Fruit fly (Drosophila melanogaster): ENCODE measurements around the gene RpL22.
A peak's percentile ranks its signal among the peaks of the same experiment; 100 is the strongest.

Gene RpL22

DNA sequence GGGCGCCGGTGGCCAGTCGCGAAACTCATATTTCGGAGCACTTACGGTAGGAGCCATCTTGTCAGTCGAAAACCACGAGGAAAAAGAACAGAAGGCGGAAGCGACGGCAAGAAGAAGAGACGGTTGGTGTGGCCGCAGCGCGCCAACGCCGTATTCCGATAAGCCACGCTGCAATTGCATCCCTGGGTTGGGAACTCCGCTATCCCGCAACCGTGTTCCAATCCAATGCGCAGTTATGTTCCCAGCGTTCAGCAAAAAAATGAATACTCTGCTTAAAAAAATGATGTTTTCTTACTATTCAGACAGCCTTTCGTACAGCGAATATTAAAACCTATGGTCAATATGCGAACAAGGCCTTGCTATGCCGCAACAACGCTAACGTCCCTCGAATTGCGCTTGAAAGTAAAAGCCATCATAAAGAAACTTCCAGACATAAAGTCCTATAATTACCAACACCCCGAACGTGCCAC is at the start of gene RpL22:
TSS of gene RpL22 (minus strand) at position 92 of the 470 bp plus-strand sequence.
- peak; percentile 87 for TF ChIP-seq Sp1 (GFP tag; optimal IDR thresholded peaks at IDR 0.05)
- TF ChIP-seq HLH106 (tag; optimal IDR thresholded peaks at IDR 0.05) = peak; percentile 69
- peak; percentile 63 for TF ChIP-seq Jra (GFP tag; optimal IDR thresholded peaks at IDR 0.05)
- peak; percentile 86 for TF ChIP-seq h (GFP tag; optimal IDR thresholded peaks at IDR 0.05)
- TF ChIP-seq br (GFP tag; optimal IDR thresholded peaks at IDR 0.05) = peak; percentile 85
- peak; percentile 81 for TF ChIP-seq fru (GFP tag; optimal IDR thresholded peaks at IDR 0.05)
- TF ChIP-seq Dif (GFP tag; optimal IDR thresholded peaks at IDR 0.05; ENCODE audit: partially characterized antibody) = peak; percentile 12
- TF ChIP-seq Hr83 (GFP tag; optimal IDR thresholded peaks at IDR 0.05; ENCODE audit: poor library complexity, severe bottlenecking) = peak; percentile 90
- peak; percentile 92 for TF ChIP-seq rgr (GFP tag; optimal IDR thresholded peaks at IDR 0.05)
- peak in 1 of 2 experiments; percentile 77 for TF ChIP-seq foxo (GFP tag; optimal IDR thresholded peaks at IDR 0.05)
- TF ChIP-seq sv (GFP tag; optimal IDR thresholded peaks at IDR 0.05) = peak; percentile 69
- no peak for TF ChIP-seq usp (GFP tag; optimal IDR thresholded peaks at IDR 0.05)
- no peak for TF ChIP-seq woc (GFP tag; optimal IDR thresholded peaks at IDR 0.05)
- TF ChIP-seq ey (GFP tag; optimal IDR thresholded peaks at IDR 0.05) = peak; percentile 53
- TF ChIP-seq OdsH (GFP tag; optimal IDR thresholded peaks at IDR 0.05) = peak; percentile 68
- TF ChIP-seq Myc (optimal IDR thresholded peaks at IDR 0.05) = peak; percentile 80
- TF ChIP-seq dmrt93B (GFP tag; optimal IDR thresholded peaks at IDR 0.05) = peak; percentile 90
- TF ChIP-seq CG9705 (GFP tag; optimal IDR thresholded peaks at IDR 0.05) = peak; percentile 77
- TF ChIP-seq Hnf4 (GFP tag; optimal IDR thresholded peaks at IDR 0.05) = peak; percentile 70
- no peak for TF ChIP-seq Rel (GFP tag; optimal IDR thresholded peaks at IDR 0.05)
- TF ChIP-seq Rel (tag; optimal IDR thresholded peaks at IDR 0.05) = peak; percentile 61
- TF ChIP-seq Vsx2 (GFP tag; optimal IDR thresholded peaks at IDR 0.05; ENCODE audit: partially characterized antibody) = no peak
- no peak for TF ChIP-seq CrebA (GFP tag; optimal IDR thresholded peaks at IDR 0.05; ENCODE audit: borderline replicate concordance)
- TF ChIP-seq tai (GFP tag; optimal IDR thresholded peaks at IDR 0.05) = no peak

dm6 chrX:805907-806306 is 41.0 kb upstream of the RpL22 start, which contains the start of gene Sec22:
Gene Sec22, plus strand, starts transcription at chrX:806076.
- TF ChIP-seq Sp1 (GFP tag; optimal IDR thresholded peaks at IDR 0.05) (peak; percentile 16), dmrt93B (GFP tag; optimal IDR thresholded peaks at IDR 0.05) (no peak), rgr (GFP tag; optimal IDR thresholded peaks at IDR 0.05) (peak; percentile 22), psq (GFP tag; optimal IDR thresholded peaks at IDR 0.05) (no peak), HLH106 (tag; optimal IDR thresholded peaks at IDR 0.05) (peak; percentile 18), Jra (GFP tag; optimal IDR thresholded peaks at IDR 0.05) (no peak)

dm6 chrX:804821-805220 is 39.9 kb upstream of the RpL22 start, which contains the start of gene CG13358:
Gene CG13358, minus strand, starts transcription at chrX:804921.
- TF ChIP-seq lola (GFP tag; optimal IDR thresholded peaks at IDR 0.05) (no peak), Hr83 (GFP tag; optimal IDR thresholded peaks at IDR 0.05; ENCODE audit: poor library complexity, severe bottlenecking) (no peak), CrebA (GFP tag; optimal IDR thresholded peaks at IDR 0.05; ENCODE audit: borderline replicate concordance) (no peak), OdsH (GFP tag; optimal IDR thresholded peaks at IDR 0.05) (no peak), N (GFP tag; optimal IDR thresholded peaks at IDR 0.05) (no peak), Rel (GFP tag; optimal IDR thresholded peaks at IDR 0.05) (no peak), Rel (tag; optimal IDR thresholded peaks at IDR 0.05) (no peak), Abd-B (GFP tag; optimal IDR thresholded peaks at IDR 0.05) (no peak), psq (GFP tag; optimal IDR thresholded peaks at IDR 0.05) (no peak), usp (GFP tag; optimal IDR thresholded peaks at IDR 0.05) (no peak)

- TF ChIP-seq Myc (optimal IDR thresholded peaks at IDR 0.05) = no peak
- TF ChIP-seq OdsH (GFP tag; optimal IDR thresholded peaks at IDR 0.05) = no peak
- TF ChIP-seq CG9705 (GFP tag; optimal IDR thresholded peaks at IDR 0.05) = no peak
- no peak for TF ChIP-seq Hr78 (GFP tag; optimal IDR thresholded peaks at IDR 0.05)
- TF ChIP-seq CrebA (GFP tag; optimal IDR thresholded peaks at IDR 0.05; ENCODE audit: borderline replicate concordance) = no peak
- no peak for TF ChIP-seq Abd-B (GFP tag; optimal IDR thresholded peaks at IDR 0.05)
- TF ChIP-seq sv (GFP tag; optimal IDR thresholded peaks at IDR 0.05) = no peak
- TF ChIP-seq Dfd (GFP tag; optimal IDR thresholded peaks at IDR 0.05) = no peak
- TF ChIP-seq psq (GFP tag; optimal IDR thresholded peaks at IDR 0.05) = no peak
- TF ChIP-seq rgr (GFP tag; optimal IDR thresholded peaks at IDR 0.05) = no peak
- no peak for TF ChIP-seq jim (GFP tag; optimal IDR thresholded peaks at IDR 0.05)
- no peak for TF ChIP-seq HLH106 (tag; optimal IDR thresholded peaks at IDR 0.05)
- no peak for TF ChIP-seq Hnf4 (GFP tag; optimal IDR thresholded peaks at IDR 0.05)
- TF ChIP-seq Sp1 (GFP tag; optimal IDR thresholded peaks at IDR 0.05) = no peak
- no peak for TF ChIP-seq Mio (GFP tag; optimal IDR thresholded peaks at IDR 0.05)
- TF ChIP-seq ey (GFP tag; optimal IDR thresholded peaks at IDR 0.05) = no peak
- no peak for TF ChIP-seq Rel (GFP tag; optimal IDR thresholded peaks at IDR 0.05)
- TF ChIP-seq Rel (tag; optimal IDR thresholded peaks at IDR 0.05) = no peak
Measured at dm6 chrX:803370-803769, 38.4 kb upstream of the RpL22 start, which contains the start of gene CG13359. Gene CG13359, minus strand, starts transcription at chrX:803470.

Measured in whole organism, wandering third instar larva.